Worm (Caenorhabditis elegans) whole organism, mixed stage, embryonic: ENCODE data around the gene trcs-1.
A peak's percentile ranks its signal among the peaks of the same experiment; 100 is the strongest.

ENCODE experiments used
- M03D4.4 ChIP-seq: sonication (generic microtip); optimal IDR thresholded peaks from 2 replicates; lab custom pipeline; 2017; ENCODE audit warnings: mild to moderate bottlenecking, missing genetic modification characterization, missing compliant biosample characterization
- bed-3 ChIP-seq: fragments of 200-800 bp; sonication (Bioruptor generic); optimal IDR thresholded peaks from 3 replicates; lab custom pipeline; 2018; ENCODE audit warnings: mild to moderate bottlenecking, missing genetic modification characterization, moderate library complexity, missing compliant biosample characterization
- blmp-1 ChIP-seq: fragments of 150-350 bp; optimal IDR thresholded peaks from 2 replicates; lab custom pipeline; 2014; ENCODE audit warnings: missing biosample characterization, missing genetic modification characterization
- ceh-43 ChIP-seq: fragments of 200-800 bp; sonication (Bioruptor generic); optimal IDR thresholded peaks from 2 replicates; lab custom pipeline; 2018; ENCODE audit warnings: mild to moderate bottlenecking, missing genetic modification characterization, moderate library complexity, missing compliant biosample characterization
- ces-1 ChIP-seq: fragments of 150-350 bp; optimal IDR thresholded peaks from 2 replicates; lab custom pipeline; 2014; ENCODE audit warnings: missing biosample characterization, missing genetic modification reagents, missing genetic modification characterization
- cnd-1 ChIP-seq: fragments of 200-800 bp; sonication (Bioruptor generic); optimal IDR thresholded peaks from 2 replicates; lab custom pipeline; 2018; ENCODE audit warnings: mild to moderate bottlenecking, missing genetic modification characterization, missing compliant biosample characterization
- drap-1 ChIP-seq: fragments of 200-800 bp; sonication (Bioruptor generic); optimal IDR thresholded peaks from 3 replicates; lab custom pipeline; 2018; ENCODE audit warnings: mild to moderate bottlenecking, missing genetic modification characterization, missing compliant biosample characterization
- elt-1 ChIP-seq: sonication (generic microtip); optimal IDR thresholded peaks from 2 replicates; lab custom pipeline; 2017; ENCODE audit warnings: missing genetic modification characterization, mild to moderate bottlenecking, missing compliant biosample characterization, antibody characterized with exemption, moderate library complexity, borderline replicate concordance; ENCODE audit not compliant: insufficient read depth
- elt-3 ChIP-seq: fragments of 150-350 bp; optimal IDR thresholded peaks from 2 replicates; lab custom pipeline; 2014; ENCODE audit warnings: missing biosample characterization, missing genetic modification characterization
- flh-1 ChIP-seq: fragments of 200-800 bp; sonication (Bioruptor generic); optimal IDR thresholded peaks from 2 replicates; lab custom pipeline; 2018; ENCODE audit warnings: mild to moderate bottlenecking, missing genetic modification characterization, moderate library complexity, missing compliant biosample characterization
- hlh-1 ChIP-seq: fragments of 150-350 bp; optimal IDR thresholded peaks from 2 replicates; lab custom pipeline; 2014; ENCODE audit warnings: missing biosample characterization, missing genetic modification reagents, missing genetic modification characterization
- lin-32 ChIP-seq: fragments of 200-800 bp; sonication (Bioruptor generic); optimal IDR thresholded peaks from 2 replicates; lab custom pipeline; 2018; ENCODE audit warnings: mild to moderate bottlenecking, missing genetic modification characterization, missing compliant biosample characterization
- lsy-2 ChIP-seq: fragments of 150-350 bp; optimal IDR thresholded peaks from 2 replicates; lab custom pipeline; 2014; ENCODE audit warnings: missing biosample characterization, missing genetic modification characterization
- mls-2 ChIP-seq: sonication (generic microtip); optimal IDR thresholded peaks from 2 replicates; lab custom pipeline; 2016; ENCODE audit warnings: mild to moderate bottlenecking, missing genetic modification characterization, moderate library complexity, missing compliant biosample characterization
- nhr-2 ChIP-seq: fragments of 150-350 bp; optimal IDR thresholded peaks from 2 replicates; lab custom pipeline; 2014; ENCODE audit warnings: missing biosample characterization, missing genetic modification characterization
- nhr-28 ChIP-seq: fragments of 150-350 bp; optimal IDR thresholded peaks from 2 replicates; lab custom pipeline; 2014; ENCODE audit warnings: missing biosample characterization, missing genetic modification characterization
- nhr-76 ChIP-seq: sonication (generic microtip); optimal IDR thresholded peaks from 2 replicates; lab custom pipeline; 2017; ENCODE audit warnings: missing biosample characterization, missing genetic modification characterization
- pha-4 ChIP-seq: fragments of 150-350 bp; optimal IDR thresholded peaks from 2 replicates; lab custom pipeline; 2018; ENCODE audit warnings: missing biosample characterization, missing genetic modification reagents, missing genetic modification characterization
- sem-2 ChIP-seq: fragments of 200-800 bp; sonication (Bioruptor generic); optimal IDR thresholded peaks from 2 replicates; lab custom pipeline; 2018; ENCODE audit warnings: mild to moderate bottlenecking, missing genetic modification characterization, missing compliant biosample characterization
- sptf-1 ChIP-seq: sonication (generic microtip); optimal IDR thresholded peaks from 2 replicates; lab custom pipeline; 2017; ENCODE audit warnings: mild to moderate bottlenecking, missing genetic modification characterization, moderate library complexity, missing compliant biosample characterization
- tbx-8 ChIP-seq: fragments of 200-800 bp; sonication (Bioruptor generic); optimal IDR thresholded peaks from 2 replicates; lab custom pipeline; 2018; ENCODE audit warnings: mild to moderate bottlenecking, missing genetic modification characterization, moderate library complexity, missing compliant biosample characterization
- unc-120 ChIP-seq: sonication (generic microtip); optimal IDR thresholded peaks from 2 replicates; lab custom pipeline; 2017; ENCODE audit warnings: missing genetic modification characterization, missing compliant biosample characterization; ENCODE audit not compliant: poor library complexity, severe bottlenecking
- unc-39 ChIP-seq: fragments of 150-350 bp; optimal IDR thresholded peaks from 2 replicates; lab custom pipeline; 2014; ENCODE audit warnings: missing biosample characterization, missing genetic modification characterization
- unc-62 ChIP-seq: fragments of 150-350 bp; optimal IDR thresholded peaks from 2 replicates; lab custom pipeline; 2014; ENCODE audit warnings: missing biosample characterization, missing genetic modification reagents, missing genetic modification characterization
- zip-8 ChIP-seq: fragments of 150-350 bp; optimal IDR thresholded peaks from 2 replicates; lab custom pipeline; 2014; ENCODE audit warnings: missing biosample characterization, missing genetic modification characterization
- ztf-11 ChIP-seq: fragments of 150-350 bp; optimal IDR thresholded peaks from 2 replicates; lab custom pipeline; 2014; ENCODE audit warnings: missing biosample characterization, missing genetic modification characterization

trcs-1 gene

DNA sequence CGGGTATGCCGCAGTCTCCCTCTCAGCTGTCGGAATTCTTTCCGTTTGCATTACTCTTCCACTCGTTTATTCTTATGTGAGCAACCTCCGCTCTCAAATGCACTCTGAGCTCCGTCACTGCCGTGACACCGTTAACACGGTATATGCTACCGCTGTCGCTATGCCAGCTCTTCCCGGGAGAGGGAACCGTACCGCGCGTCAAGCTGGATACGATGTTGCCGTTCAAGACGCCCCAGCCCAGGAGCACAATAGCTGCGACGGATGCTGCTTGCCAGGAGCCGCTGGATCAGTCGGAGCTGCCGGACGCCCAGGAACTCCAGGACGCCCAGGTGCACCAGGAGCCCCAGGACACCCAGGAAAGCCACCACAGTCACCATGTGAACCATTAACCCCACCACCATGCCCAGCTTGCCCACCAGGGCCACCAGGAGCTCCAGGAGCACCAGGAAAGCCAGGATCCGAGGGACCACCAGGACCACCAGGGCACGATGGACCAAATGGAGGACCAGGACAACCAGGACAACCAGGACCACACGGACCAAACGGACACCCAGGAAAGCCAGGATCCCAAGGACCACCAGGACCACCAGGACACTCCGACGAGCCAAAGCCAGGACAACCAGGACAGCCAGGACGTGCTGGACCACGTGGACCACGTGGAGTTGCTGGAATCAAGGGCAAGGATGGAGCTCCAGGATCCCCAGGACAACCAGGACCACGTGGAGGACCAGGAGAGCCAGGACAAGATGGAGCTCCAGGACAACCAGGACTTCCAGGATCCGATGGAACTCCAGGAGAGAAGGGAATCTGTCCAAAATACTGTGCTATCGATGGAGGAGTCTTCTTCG, 24.9 kb downstream of the trcs-1 start:
- TF ChIP-seq sem-2 (GFP tag; lab: Kevin White, UChicago) (no peak), elt-3 (tag; lab: Kevin White, UChicago) (no peak), cnd-1 (tag; lab: Kevin White, UChicago) (no peak), unc-120 (no peak), blmp-1 (tag; lab: Kevin White, UChicago) (no peak), drap-1 (GFP tag; lab: Kevin White, UChicago) (no peak), unc-39 (tag; lab: Kevin White, UChicago) (no peak), nhr-28 (tag; lab: Kevin White, UChicago) (no peak), hlh-1 (tag; lab: Kevin White, UChicago) (no peak), flh-1 (no peak), nhr-2 (no peak), unc-62 (GFP tag; lab: Kevin White, UChicago) (no peak), tbx-8 (no peak), zip-8 (tag; lab: Kevin White, UChicago) (no peak), pha-4 (tag; lab: Kevin White, UChicago) (no peak)
- TF ChIP-seq, all 35 proteins: peak for 0

DNA sequence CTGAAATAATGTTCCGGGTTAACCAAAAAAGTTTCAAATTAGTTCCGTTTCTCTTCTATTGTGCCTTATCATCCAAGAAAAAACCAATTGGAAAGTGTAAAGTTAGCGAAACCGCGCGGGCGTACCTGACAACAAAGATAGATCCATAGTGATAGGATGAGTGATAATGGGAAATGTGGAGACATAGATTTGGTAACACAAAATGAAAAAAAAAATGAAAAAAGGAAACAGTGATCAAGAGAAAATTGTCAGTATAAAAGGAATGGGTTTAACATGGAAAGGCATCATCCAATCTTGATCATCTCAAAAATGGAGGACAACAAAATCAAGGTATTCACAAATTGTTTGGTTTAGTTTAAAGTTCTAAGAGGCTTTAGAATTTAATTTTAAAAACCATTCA, 25.6 kb downstream of the trcs-1 start, which contains the start of gene col-122:
Gene col-122, plus strand, starts transcription at position 301 of the 400 bp plus-strand sequence.
- no peak for TF ChIP-seq unc-39 (tag; lab: Kevin White, UChicago)
- no peak for TF ChIP-seq drap-1 (GFP tag; lab: Kevin White, UChicago)
- TF ChIP-seq ceh-43 (GFP tag; lab: Kevin White, UChicago), result no peak
- TF ChIP-seq flh-1, result no peak
- no peak for TF ChIP-seq sptf-1 (tag; lab: Kevin White, UChicago)
- no peak for TF ChIP-seq tbx-8
- TF ChIP-seq elt-1, result no peak
- TF ChIP-seq M03D4.4 (tag; lab: Kevin White, UChicago), result no peak
- TF ChIP-seq nhr-2, result no peak
- TF ChIP-seq lin-32 (GFP tag; lab: Kevin White, UChicago), result no peak
- TF ChIP-seq elt-3 (tag; lab: Kevin White, UChicago), result no peak
- TF ChIP-seq, all 35 proteins: peak for 0

DNA sequence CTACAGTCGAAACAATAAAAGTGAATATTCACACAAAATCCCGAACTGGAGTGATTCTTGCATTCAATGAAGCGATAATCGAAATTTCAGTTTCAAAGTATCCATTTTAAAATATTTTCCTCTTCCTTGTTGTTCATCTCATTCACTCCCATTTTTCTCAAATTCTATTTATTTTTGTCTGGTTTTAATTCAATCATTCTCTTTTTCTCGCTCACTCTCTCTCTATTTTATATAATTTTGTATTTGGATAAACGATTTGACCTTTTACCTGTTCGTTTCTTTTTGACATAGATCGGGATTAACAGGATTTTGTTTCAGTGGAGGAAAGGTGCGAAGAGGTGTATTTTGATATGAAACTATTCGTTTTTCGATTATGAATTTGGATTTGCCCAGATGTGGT, 42.6 kb downstream of the trcs-1 start, which contains the start of gene T05A1.5:
Gene T05A1.5, plus strand, starts transcription at position 301 of the 400 bp plus-strand sequence.
- no peak for TF ChIP-seq nhr-28 (tag; lab: Kevin White, UChicago)
- no peak for TF ChIP-seq sptf-1 (tag; lab: Kevin White, UChicago)
- no peak for TF ChIP-seq nhr-76
- no peak for TF ChIP-seq lsy-2
- no peak for TF ChIP-seq bed-3 (GFP tag; lab: Kevin White, UChicago)
- no peak for TF ChIP-seq unc-39 (tag; lab: Kevin White, UChicago)
- no peak for TF ChIP-seq M03D4.4 (tag; lab: Kevin White, UChicago)

DNA sequence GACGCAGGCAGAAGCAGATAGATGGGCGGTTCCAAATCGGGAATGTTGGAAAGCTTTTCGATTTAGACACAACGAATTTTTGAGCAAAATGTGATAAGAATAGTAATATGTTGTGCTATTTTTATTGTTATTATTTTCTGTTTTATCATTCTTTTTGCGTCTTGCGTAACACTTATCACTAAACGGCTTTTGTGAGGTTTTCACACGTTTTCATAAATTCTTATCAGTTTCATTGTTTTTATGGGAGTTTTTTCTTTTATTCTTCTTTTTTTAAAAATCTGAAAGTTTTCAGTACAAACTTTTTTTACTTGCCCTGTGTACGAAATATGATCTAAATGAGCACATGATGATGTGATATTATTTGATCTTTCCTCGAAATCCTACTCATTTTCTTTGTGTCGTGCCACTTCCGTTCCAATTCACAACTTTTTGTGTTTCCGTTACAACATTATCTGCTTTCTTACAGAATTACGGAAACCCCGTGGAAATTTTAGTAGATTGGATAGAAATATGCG, 48.2 kb downstream of the trcs-1 start, which contains the start of gene fbl-1:
Gene fbl-1, plus strand, starts transcription at position 465 of the 515 bp plus-strand sequence.
- TF ChIP-seq zip-8 (tag; lab: Kevin White, UChicago) (no peak), ces-1 (GFP tag; lab: Kevin White, UChicago) (no peak), mls-2 (tag; lab: Kevin White, UChicago) (no peak)

DNA sequence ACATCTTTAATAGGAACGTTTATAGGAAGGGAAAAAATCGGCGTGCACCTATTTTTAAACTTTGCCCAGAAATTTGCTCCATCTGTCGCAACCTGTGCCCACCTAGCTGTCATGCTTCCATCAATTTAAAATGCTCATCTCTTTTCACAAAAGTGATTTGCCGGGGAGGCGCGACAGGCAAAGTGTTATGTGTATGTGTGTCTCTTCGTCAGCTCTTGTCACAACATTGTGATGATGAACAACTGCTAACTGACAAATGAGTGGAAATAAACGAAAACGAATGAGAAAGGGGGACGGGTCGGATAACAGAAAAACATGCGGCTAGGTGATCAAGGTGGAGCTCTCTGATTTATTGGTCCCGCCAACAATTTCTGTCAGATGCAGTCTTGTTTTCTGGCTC, 50.4 kb downstream of the trcs-1 start:
- TF ChIP-seq drap-1 (GFP tag; lab: Kevin White, UChicago), result no peak
- TF ChIP-seq unc-62 (GFP tag; lab: Kevin White, UChicago), result peak; percentile 98
- TF ChIP-seq hlh-1 (tag; lab: Kevin White, UChicago), result peak; percentile 91
- no peak for TF ChIP-seq lin-32 (GFP tag; lab: Kevin White, UChicago)
- TF ChIP-seq nhr-28 (tag; lab: Kevin White, UChicago), result no peak
- no peak for TF ChIP-seq unc-120
- TF ChIP-seq, all 35 proteins: peak for 2

DNA sequence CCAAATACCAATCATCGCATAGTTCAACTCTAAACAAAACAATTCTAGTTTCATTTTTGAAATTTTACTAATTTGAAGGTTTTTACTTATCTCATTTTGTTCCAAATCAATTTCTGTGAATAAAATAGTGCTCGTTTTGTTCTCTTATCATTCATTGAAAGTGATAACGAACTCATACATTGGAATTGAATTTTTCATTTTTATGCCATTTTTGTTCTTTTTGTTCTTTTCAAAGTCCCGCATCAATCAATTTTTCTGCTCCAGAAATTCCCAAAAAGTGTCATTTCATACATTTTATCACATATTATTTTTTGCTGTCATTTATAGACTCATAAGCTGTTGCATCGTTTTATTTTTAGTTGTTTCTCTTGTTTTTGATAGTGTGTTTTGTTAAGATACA, 51.1 kb downstream of the trcs-1 start:
- TF ChIP-seq pha-4 (tag; lab: Kevin White, UChicago) (no peak), hlh-1 (tag; lab: Kevin White, UChicago) (no peak), ztf-11 (tag; lab: Kevin White, UChicago) (no peak)
- TF ChIP-seq, all 35 proteins: peak for 0
